Fruit fly (Drosophila melanogaster) whole organism, embryonic: ENCODE data around the gene CG5498.
A peak's percentile ranks its signal among the peaks of the same experiment; 100 is the strongest.

ENCODE experiments used
- CG11456 ChIP-seq: fragments of 200-800 bp; sonication (Bioruptor generic); IDR thresholded peaks from 3 replicates; pipeline ENCODE4 v1.3.6; 2022; ENCODE audit warnings: missing biosample characterization, missing genetic modification characterization
- CG12104 ChIP-seq: fragments of 200-800 bp; sonication (Bioruptor generic); optimal IDR thresholded peaks from 3 replicates; lab custom pipeline; 2016; ENCODE audit warnings: missing biosample characterization, missing genetic modification characterization
- CG12942 ChIP-seq: fragments of 200-800 bp; sonication (Bioruptor generic); optimal IDR thresholded peaks from 3 replicates; lab custom pipeline; 2016; ENCODE audit warnings: missing biosample characterization, missing genetic modification characterization
- CG14050 ChIP-seq: fragments of 200-800 bp; sonication (Bioruptor generic); IDR thresholded peaks from 3 replicates; pipeline ENCODE4 v1.3.6; 2022; ENCODE audit warnings: missing biosample characterization, missing genetic modification characterization
- CG1647 ChIP-seq: fragments of 200-800 bp; sonication (Bioruptor generic); optimal IDR thresholded peaks from 3 replicates; lab custom pipeline; 2016; ENCODE audit warnings: missing biosample characterization, missing genetic modification characterization
- CG16863 ChIP-seq: fragments of 200-800 bp; sonication (Bioruptor generic); optimal IDR thresholded peaks from 3 replicates; lab custom pipeline; 2016; ENCODE audit warnings: missing biosample characterization, missing genetic modification characterization
- CG2116 ChIP-seq: fragments of 200-800 bp; sonication (Bioruptor generic); optimal IDR thresholded peaks from 3 replicates; lab custom pipeline; 2018; ENCODE audit warnings: missing biosample characterization, mild to moderate bottlenecking, missing genetic modification characterization
- CG34376 ChIP-seq: fragments of 200-800 bp; sonication (Bioruptor generic); optimal IDR thresholded peaks from 2 replicates; lab custom pipeline; 2018; ENCODE audit warnings: missing biosample characterization, mild to moderate bottlenecking, missing genetic modification characterization
- CG42726 ChIP-seq: fragments of 200-800 bp; sonication (Bioruptor generic); IDR thresholded peaks from 2 replicates; pipeline ENCODE4 v1.3.6; 2022; ENCODE audit warnings: missing biosample characterization, missing genetic modification characterization; ENCODE audit not compliant: partially characterized antibody
- CG4328 ChIP-seq: fragments of 200-800 bp; sonication (Bioruptor generic); optimal IDR thresholded peaks from 3 replicates; lab custom pipeline; 2017; ENCODE audit warnings: missing biosample characterization, missing genetic modification reagents, missing genetic modification characterization
- CG6654 ChIP-seq: fragments of 200-800 bp; sonication (Bioruptor generic); optimal IDR thresholded peaks from 2 replicates; lab custom pipeline; 2017; ENCODE audit warnings: missing biosample characterization, mild to moderate bottlenecking, missing genetic modification characterization
- CG6813 ChIP-seq: fragments of 200-800 bp; sonication (Bioruptor generic); optimal IDR thresholded peaks from 2 replicates; lab custom pipeline; 2017; ENCODE audit warnings: missing biosample characterization, missing genetic modification characterization, mild to moderate bottlenecking, moderate library complexity, missing genetic modification reagents
- CG6854 ChIP-seq: fragments of 200-800 bp; sonication (Bioruptor generic); optimal IDR thresholded peaks from 3 replicates; lab custom pipeline; 2017; ENCODE audit warnings: missing biosample characterization, mild to moderate bottlenecking, missing genetic modification characterization
- CG7271 ChIP-seq: fragments of 200-800 bp; sonication (Bioruptor generic); optimal IDR thresholded peaks from 2 replicates; lab custom pipeline; 2018; ENCODE audit warnings: missing biosample characterization, mild to moderate bottlenecking, missing genetic modification characterization, moderate library complexity
- CG7745 ChIP-seq: fragments of 200-800 bp; sonication (Bioruptor generic); optimal IDR thresholded peaks from 2 replicates; lab custom pipeline; 2018; ENCODE audit warnings: missing biosample characterization, mild to moderate bottlenecking, missing genetic modification characterization, moderate library complexity
- CG8388 ChIP-seq: fragments of 200-800 bp; sonication (Bioruptor generic); optimal IDR thresholded peaks from 2 replicates; lab custom pipeline; 2019; ENCODE audit warnings: missing biosample characterization, mild to moderate bottlenecking, missing genetic modification characterization, moderate library complexity
- CG9215 ChIP-seq: fragments of 200-800 bp; sonication (Bioruptor generic); IDR thresholded peaks from 2 replicates; pipeline ENCODE4 v1.3.6; 2022; ENCODE audit warnings: missing biosample characterization, missing genetic modification characterization
- D19B ChIP-seq: fragments of 200-800 bp; sonication (Bioruptor generic); optimal IDR thresholded peaks from 2 replicates; lab custom pipeline; 2017; ENCODE audit warnings: missing biosample characterization, mild to moderate bottlenecking, missing genetic modification characterization
- Dip2 ChIP-seq: fragments of 200-800 bp; sonication (Bioruptor generic); IDR thresholded peaks from 2 replicates; pipeline ENCODE4 v1.3.6; 2022; ENCODE audit warnings: missing biosample characterization, missing genetic modification characterization
- E2f1 ChIP-seq: fragments of 200-800 bp; sonication (Bioruptor generic); IDR thresholded peaks from 2 replicates; pipeline ENCODE4 v1.3.6; 2022; ENCODE audit warnings: missing biosample characterization, missing genetic modification characterization
- Ets97D ChIP-seq: fragments of 200-800 bp; sonication (Bioruptor generic); optimal IDR thresholded peaks from 3 replicates; lab custom pipeline; 2016; ENCODE audit warnings: missing biosample characterization, missing genetic modification characterization
- GATAe ChIP-seq: fragments of 200-800 bp; sonication (Bioruptor generic); conservative IDR thresholded peaks from 2 replicates; pipeline ENCODE4 v1.3.6; 2022; ENCODE audit warnings: missing biosample characterization, missing genetic modification characterization
- Hr3 ChIP-seq: fragments of 200-800 bp; sonication (Bioruptor generic); optimal IDR thresholded peaks from 3 replicates; lab custom pipeline; 2016; ENCODE audit warnings: missing biosample characterization, missing genetic modification characterization
- MESR4 ChIP-seq: fragments of 200-800 bp; sonication (Bioruptor generic); optimal IDR thresholded peaks from 2 replicates; lab custom pipeline; 2018; ENCODE audit warnings: missing biosample characterization, mild to moderate bottlenecking, missing genetic modification characterization, moderate library complexity
- NC2β ChIP-seq: fragments of 200-800 bp; sonication (Bioruptor generic); optimal IDR thresholded peaks from 2 replicates; lab custom pipeline; 2016; ENCODE audit warnings: missing biosample characterization, missing genetic modification characterization
- Neu2 ChIP-seq: fragments of 200-800 bp; sonication (Bioruptor generic); optimal IDR thresholded peaks from 3 replicates; lab custom pipeline; 2016; ENCODE audit warnings: missing biosample characterization, missing genetic modification characterization, borderline replicate concordance
- Nf-YB ChIP-seq: fragments of 200-800 bp; sonication (Bioruptor generic); optimal IDR thresholded peaks from 3 replicates; lab custom pipeline; 2019; ENCODE audit warnings: missing biosample characterization, mild to moderate bottlenecking, missing genetic modification characterization, moderate library complexity
- Poxn ChIP-seq: fragments of 200-800 bp; sonication (Bioruptor generic); IDR thresholded peaks from 2 replicates; pipeline ENCODE4 v1.3.6; 2022; ENCODE audit warnings: missing biosample characterization, missing genetic modification characterization
- Scr ChIP-seq: fragments of 200-800 bp; sonication (Bioruptor generic); IDR thresholded peaks from 2 replicates; pipeline ENCODE4 v1.3.6; 2022; ENCODE audit warnings: missing biosample characterization, missing genetic modification characterization; ENCODE audit not compliant: partially characterized antibody
- Sin3A ChIP-seq: fragments of >200 bp; optimal IDR thresholded peaks from 2 replicates; lab custom pipeline; 2018
- Ssrp ChIP-seq: fragments of 200-800 bp; sonication (Bioruptor generic); optimal IDR thresholded peaks from 2 replicates; lab custom pipeline; 2018; ENCODE audit warnings: missing biosample characterization, mild to moderate bottlenecking, missing genetic modification characterization, moderate library complexity
- Tbp ChIP-seq: fragments of >200 bp; optimal IDR thresholded peaks from 2 replicates; lab custom pipeline; 2018; ENCODE audit warnings: missing biosample characterization, missing genetic modification characterization
- Trl ChIP-seq, 3 experiments: fragments of >200 bp in 2 of 3; fragments of 200-800 bp in 1 of 3; sonication (Bioruptor generic) in 1 of 3; optimal IDR thresholded peaks; 2 replicates in 1 of 3; 3 replicates in 2 of 3; lab custom pipeline; 2016 to 2017; ENCODE audit warnings: missing biosample characterization in 1 of 3, missing genetic modification characterization in 1 of 3
- ab ChIP-seq: fragments of 200-800 bp; sonication (Bioruptor generic); optimal IDR thresholded peaks from 2 replicates; lab custom pipeline; 2016; ENCODE audit warnings: missing biosample characterization, missing genetic modification characterization
- aop ChIP-seq: fragments of 200-800 bp; sonication (Bioruptor generic); IDR thresholded peaks from 2 replicates; pipeline ENCODE4 v1.3.6; 2022; ENCODE audit warnings: missing biosample characterization, missing genetic modification characterization
- btn ChIP-seq: fragments of 200-800 bp; sonication (Bioruptor generic); optimal IDR thresholded peaks from 2 replicates; lab custom pipeline; 2016; ENCODE audit warnings: missing biosample characterization, missing genetic modification characterization
- crc ChIP-seq: fragments of 200-800 bp; sonication (Bioruptor generic); optimal IDR thresholded peaks from 2 replicates; lab custom pipeline; 2016; ENCODE audit warnings: missing biosample characterization, missing genetic modification characterization
- dan ChIP-seq: fragments of 200-800 bp; sonication (Bioruptor generic); IDR thresholded peaks from 2 replicates; pipeline ENCODE4 v1.3.6; 2022; ENCODE audit warnings: missing biosample characterization, missing genetic modification characterization
- danr ChIP-seq: fragments of 200-800 bp; sonication (Bioruptor generic); IDR thresholded peaks from 2 replicates; pipeline ENCODE4 v1.3.6; 2022; ENCODE audit warnings: missing biosample characterization, missing genetic modification characterization
- gro ChIP-seq: fragments of 200-800 bp; sonication (Bioruptor generic); optimal IDR thresholded peaks from 2 replicates; lab custom pipeline; 2016; ENCODE audit warnings: missing biosample characterization, missing genetic modification characterization
- insv ChIP-seq, 2 experiments: fragments of 200-800 bp; sonication (Bioruptor generic); optimal IDR thresholded peaks; 3 replicates each; lab custom pipeline; 2016 to 2018; ENCODE audit warnings: missing biosample characterization in 2 of 2, missing genetic modification characterization in 2 of 2
- ken ChIP-seq: fragments of 200-800 bp; sonication (Bioruptor generic); IDR thresholded peaks from 3 replicates; pipeline ENCODE4 v1.3.6; 2022; ENCODE audit warnings: missing biosample characterization, missing genetic modification characterization
- lilli ChIP-seq: fragments of 200-800 bp; sonication (Bioruptor generic); optimal IDR thresholded peaks from 3 replicates; lab custom pipeline; 2016; ENCODE audit warnings: missing biosample characterization, missing genetic modification characterization
- mld ChIP-seq: fragments of 200-800 bp; sonication (Bioruptor generic); IDR thresholded peaks from 3 replicates; pipeline ENCODE4 v1.3.6; 2022; ENCODE audit warnings: missing biosample characterization, missing genetic modification characterization; ENCODE audit not compliant: partially characterized antibody
- row ChIP-seq: fragments of 200-800 bp; sonication (Bioruptor generic); IDR thresholded peaks from 3 replicates; pipeline ENCODE4 v1.3.6; 2022; ENCODE audit warnings: missing biosample characterization, missing genetic modification characterization
- sens-2 ChIP-seq: fragments of 200-800 bp; sonication (Bioruptor generic); IDR thresholded peaks from 2 replicates; pipeline ENCODE4 v1.3.6; 2022; ENCODE audit warnings: missing biosample characterization, missing genetic modification characterization
- shn ChIP-seq: fragments of 200-800 bp; sonication (Bioruptor generic); optimal IDR thresholded peaks from 3 replicates; lab custom pipeline; 2016; ENCODE audit warnings: missing biosample characterization, missing genetic modification characterization
- sim ChIP-seq: fragments of 200-800 bp; sonication (Bioruptor generic); IDR thresholded peaks from 2 replicates; pipeline ENCODE4 v1.3.6; 2022; ENCODE audit warnings: missing biosample characterization, missing genetic modification characterization
- ttk ChIP-seq: fragments of 200-800 bp; sonication (Bioruptor generic); IDR thresholded peaks from 2 replicates; pipeline ENCODE4 v2.1.2; 2022; ENCODE audit warnings: missing biosample characterization, missing genetic modification characterization
- vvl ChIP-seq: fragments of 200-800 bp; sonication (Bioruptor generic); IDR thresholded peaks from 2 replicates; pipeline ENCODE4 v1.3.6; 2022; ENCODE audit warnings: missing biosample characterization, missing genetic modification characterization

CG5498 gene

DNA sequence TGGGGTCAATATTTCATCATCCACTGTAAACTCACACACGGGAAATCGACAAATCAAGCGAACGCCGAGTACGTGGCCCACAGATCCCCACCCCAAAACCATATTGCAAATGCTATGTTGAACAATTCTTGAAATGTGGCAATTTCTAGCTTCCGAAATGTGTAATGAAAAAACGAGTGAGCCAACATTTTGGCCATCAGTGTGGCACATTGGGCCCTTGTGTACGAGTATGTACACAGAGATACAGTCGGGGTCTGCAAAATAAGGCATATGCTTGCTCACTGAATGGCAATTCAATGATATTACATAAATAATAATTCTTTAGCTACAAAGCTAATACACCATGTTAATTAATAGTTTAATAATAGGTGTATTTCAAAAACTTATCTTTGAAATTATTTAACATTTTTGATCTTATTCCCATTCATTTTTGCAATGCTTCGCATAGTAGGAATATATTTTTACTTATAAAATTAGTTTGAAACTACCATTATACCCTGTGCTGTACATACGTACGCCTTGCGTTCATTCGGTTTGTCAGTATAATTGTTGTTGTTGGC lies 15.7 kb upstream of the CG5498 start (continued):
- TF ChIP-seq CG12104 (GFP tag; lab: Kevin White, UChicago) (peak; percentile 83), insv (GFP tag; optimal IDR thresholded peaks at IDR 0.05; lab: Kevin White, UChicago) (peak in 1 of 2 experiments; percentile 57), NC2β (GFP tag; lab: Kevin White, UChicago) (peak; percentile 73), CG8388 (GFP tag; lab: Kevin White, UChicago) (peak; percentile 82), shn (GFP tag; lab: Kevin White, UChicago) (peak; percentile 69), CG6854 (GFP tag; lab: Kevin White, UChicago) (peak; percentile 66), Nf-YB (GFP tag; lab: Kevin White, UChicago) (peak; percentile 73), CG42726 (GFP tag; lab: Robert Waterston, UW) (no peak), ab (GFP tag; lab: Kevin White, UChicago) (peak; percentile 82), Trl (optimal IDR thresholded peaks at IDR 0.05; lab: Kevin White, UChicago) (no peak), Trl (GFP tag; optimal IDR thresholded peaks at IDR 0.05; lab: Kevin White, UChicago) (peak; percentile 76), aop (no peak; the same call in 1 of the 2 replicates), gro (GFP tag; lab: Kevin White, UChicago) (peak; percentile 80), sens-2 (GFP tag; lab: Robert Waterston, UW) (no peak; the same call in 1 of the 2 replicates), crc (GFP tag; lab: Kevin White, UChicago) (peak; percentile 69), Ets97D (peak; percentile 25), CG6813 (peak; percentile 69), dan (GFP tag; lab: Robert Waterston, UW) (no peak), CG6654 (GFP tag; lab: Kevin White, UChicago) (peak; percentile 60), CG14050 (peak; percentile 76), Tbp (no peak), danr (GFP tag; lab: Robert Waterston, UW) (peak; percentile 62), lilli (GFP tag; lab: Kevin White, UChicago) (peak; percentile 90), CG2116 (GFP tag; lab: Kevin White, UChicago) (peak; percentile 73), CG4328 (GFP tag; lab: Kevin White, UChicago) (peak; percentile 87), CG7745 (no peak), GATAe (GFP tag; lab: Robert Waterston, UW) (peak; percentile 57; the same call in 1 of the 2 replicates), Sin3A (lab: Kevin White, UChicago) (no peak), mld (GFP tag; lab: Robert Waterston, UW) (no peak), Neu2 (GFP tag; lab: Kevin White, UChicago) (no peak), CG16863 (GFP tag; lab: Kevin White, UChicago) (peak; percentile 80), Scr (GFP tag; lab: Robert Waterston, UW) (no peak), D19B (GFP tag; lab: Kevin White, UChicago) (peak; percentile 68), vvl (GFP tag; lab: Robert Waterston, UW) (peak; percentile 90), CG1647 (peak; percentile 75), CG34376 (peak; percentile 69), MESR4 (GFP tag; lab: Kevin White, UChicago) (peak; percentile 12), Poxn (GFP tag; lab: Robert Waterston, UW) (peak; percentile 19; the same call in 1 of the 2 replicates), Hr3 (peak; percentile 88), ttk (GFP tag; lab: Robert Waterston, UW) (peak; percentile 66), ken (GFP tag; lab: Robert Waterston, UW) (peak; percentile 56; the same call in 1 of the 3 replicates), row (peak; percentile 94), btn (GFP tag; lab: Kevin White, UChicago) (peak; percentile 45), E2f1 (GFP tag; lab: Robert Waterston, UW) (peak; percentile 84), CG7271 (tag; lab: Kevin White, UChicago) (no peak), CG9215 (GFP tag; lab: Robert Waterston, UW) (peak; percentile 83), Ssrp (tag; lab: Kevin White, UChicago) (peak; percentile 83), CG11456 (GFP tag; lab: Robert Waterston, UW) (peak; percentile 83; the same call in 2 of the 3 replicates), Dip2 (no peak), CG12942 (GFP tag; lab: Kevin White, UChicago) (peak; percentile 74), sim (GFP tag; lab: Robert Waterston, UW) (peak; percentile 24; the same call in 1 of the 2 replicates)
